Fruit fly (Drosophila melanogaster) whole organism, adult: ENCODE measurements around the gene RhoGAP15B.

Experiments
- CG12768 ChIP-seq: fragments of 200-800 bp; sonication (Bioruptor generic); optimal IDR thresholded peaks from 2 replicates; lab custom pipeline; 2017; ENCODE audit warnings: missing biosample characterization, missing genetic modification characterization, mild to moderate bottlenecking, moderate library complexity, missing genetic modification reagents
- CG14711 ChIP-seq: fragments of 200-800 bp; sonication (Bioruptor generic); optimal IDR thresholded peaks from 2 replicates; lab custom pipeline; 2018; ENCODE audit warnings: missing biosample characterization, mild to moderate bottlenecking, missing genetic modification characterization, moderate library complexity
- CG1620 ChIP-seq: fragments of 200-800 bp; sonication (Bioruptor generic); optimal IDR thresholded peaks from 2 replicates; lab custom pipeline; 2016; ENCODE audit warnings: missing biosample characterization, missing genetic modification characterization
- CG5204 ChIP-seq: fragments of 200-800 bp; sonication (Bioruptor generic); optimal IDR thresholded peaks from 2 replicates; lab custom pipeline; 2016; ENCODE audit warnings: missing biosample characterization, missing genetic modification characterization
- CG7101 ChIP-seq: fragments of 200-800 bp; sonication (Bioruptor generic); optimal IDR thresholded peaks from 2 replicates; lab custom pipeline; 2018; ENCODE audit warnings: missing biosample characterization, mild to moderate bottlenecking, missing genetic modification characterization, moderate library complexity
- Clk ChIP-seq: fragments of 200-800 bp; sonication (Bioruptor generic); optimal IDR thresholded peaks from 2 replicates; lab custom pipeline; 2017; ENCODE audit warnings: missing biosample characterization, missing genetic modification characterization
- Crg-1 ChIP-seq: fragments of 200-800 bp; sonication (Bioruptor generic); optimal IDR thresholded peaks from 2 replicates; lab custom pipeline; 2016; ENCODE audit warnings: missing biosample characterization, missing genetic modification characterization
- Hr96 ChIP-seq: fragments of 200-800 bp; sonication (Bioruptor generic); optimal IDR thresholded peaks from 2 replicates; lab custom pipeline; 2016; ENCODE audit warnings: missing biosample characterization, missing genetic modification characterization
- Mnt ChIP-seq: fragments of 200-800 bp; sonication (Bioruptor generic); optimal IDR thresholded peaks from 2 replicates; lab custom pipeline; 2016; ENCODE audit warnings: missing biosample characterization, mild to moderate bottlenecking, missing genetic modification characterization
- bab1 ChIP-seq: fragments of 200-800 bp; sonication (Bioruptor generic); optimal IDR thresholded peaks from 3 replicates; lab custom pipeline; 2019; ENCODE audit warnings: missing biosample characterization, mild to moderate bottlenecking, missing genetic modification characterization, moderate library complexity
- cic ChIP-seq: fragments of 200-800 bp; sonication (Bioruptor generic); optimal IDR thresholded peaks from 2 replicates; lab custom pipeline; 2017; ENCODE audit warnings: missing biosample characterization, mild to moderate bottlenecking, missing genetic modification characterization, moderate library complexity
- cnc ChIP-seq, 2 experiments: fragments of >200 bp; optimal IDR thresholded peaks; 2 replicates each; lab custom pipeline; 2017
- kay ChIP-seq: fragments of 200-800 bp; sonication (Bioruptor generic); peaks from one replicate; lab custom pipeline; 2016; ENCODE audit warnings: missing biosample characterization, missing genetic modification characterization, borderline replicate concordance
- toe ChIP-seq: fragments of 200-800 bp; sonication (Bioruptor generic); optimal IDR thresholded peaks from 2 replicates; lab custom pipeline; 2016; ENCODE audit warnings: missing biosample characterization, missing genetic modification characterization

DNA sequence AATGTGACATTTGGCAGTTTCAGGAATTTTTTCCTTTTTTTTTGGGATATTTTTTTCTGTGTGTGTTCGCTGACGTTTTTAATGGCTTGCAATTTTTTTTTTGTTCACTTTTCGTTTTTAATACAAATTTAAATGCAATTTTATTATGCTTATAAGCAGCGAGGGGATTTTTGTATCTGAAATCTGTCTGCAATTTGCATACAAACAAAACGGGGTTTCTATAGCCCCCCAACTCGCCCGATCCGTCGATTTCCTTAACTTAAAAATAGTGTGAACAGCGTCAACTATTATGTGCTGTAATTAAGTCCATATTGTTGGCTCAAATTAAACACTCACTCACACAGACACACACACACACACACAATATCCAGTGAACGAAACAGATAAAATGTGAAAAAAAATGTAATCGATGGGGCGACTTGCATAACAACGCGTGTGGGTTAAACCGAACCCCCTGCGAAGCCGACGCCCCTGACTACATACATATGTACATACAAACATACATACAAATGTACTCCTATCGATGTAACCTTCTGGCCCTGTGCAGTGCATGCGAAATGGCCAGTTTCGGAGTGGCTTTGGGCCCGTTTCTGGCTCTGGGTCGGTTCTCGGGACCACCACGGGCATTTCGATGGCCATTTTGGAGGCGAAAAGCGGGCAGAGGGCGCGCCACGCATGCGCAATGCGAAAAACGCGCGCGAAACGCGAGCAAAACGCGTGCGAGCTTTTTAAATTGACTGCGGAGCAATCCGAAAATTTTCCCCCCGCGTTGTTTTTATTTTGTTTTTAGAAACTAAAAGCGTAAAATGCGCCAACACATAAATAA is 10.9 kb upstream of the RhoGAP15B start:
- TF ChIP-seq Mnt (no peak), cnc (optimal IDR thresholded peaks at IDR 0.05; lab: Kevin White, UChicago) (no peak), Clk (GFP tag; lab: Kevin White, UChicago) (no peak), bab1 (GFP tag; lab: Kevin White, UChicago) (no peak), CG5204 (GFP tag; lab: Kevin White, UChicago) (no peak), Hr96 (GFP tag; lab: Kevin White, UChicago) (no peak), kay (GFP tag; lab: Kevin White, UChicago) (peak; percentile 27), toe (GFP tag; lab: Kevin White, UChicago) (no peak), CG12768 (GFP tag; lab: Kevin White, UChicago) (no peak), CG7101 (no peak), CG1620 (GFP tag; lab: Kevin White, UChicago) (no peak), Crg-1 (GFP tag; lab: Kevin White, UChicago) (no peak), CG14711 (tag; lab: Kevin White, UChicago) (no peak), cic (GFP tag; lab: Kevin White, UChicago) (no peak)
